Worm (Caenorhabditis elegans): ENCODE measurements around the gene ech-5.

The ech-5 gene

DNA sequence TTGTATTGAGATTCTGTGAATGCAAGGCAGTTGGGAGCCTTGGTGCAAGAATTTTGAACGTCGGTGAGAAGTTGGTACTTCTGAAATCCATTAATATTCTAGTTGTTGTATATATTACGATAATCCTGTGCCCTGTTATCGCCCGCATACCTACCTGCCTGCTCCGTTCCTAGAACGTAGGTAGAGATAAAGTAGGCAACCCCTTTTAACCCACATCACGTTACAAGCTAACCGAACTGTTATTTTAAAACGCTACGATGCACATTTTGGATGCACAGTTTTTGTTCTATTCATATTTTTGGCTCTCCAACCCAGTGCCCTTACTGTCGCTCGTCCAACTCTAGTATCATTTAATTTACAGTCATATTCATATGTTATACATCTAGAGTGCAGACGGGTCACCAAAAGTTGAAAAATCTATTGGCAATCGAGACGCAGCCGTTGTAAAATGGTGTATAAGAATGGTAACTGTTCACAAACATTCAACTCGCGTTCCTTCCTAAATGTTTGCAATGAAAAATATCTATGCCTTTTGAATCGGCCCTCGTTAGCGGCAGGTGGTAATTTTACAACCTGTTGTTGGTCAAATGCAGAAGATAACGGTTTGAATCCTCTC is 42.4 kb upstream of the ech-5 start:
- TF ChIP-seq aha-1 (tag) (peak; percentile 94), dmd-8 (GFP tag; IDR thresholded peaks at IDR 0.05) (no peak)

DNA sequence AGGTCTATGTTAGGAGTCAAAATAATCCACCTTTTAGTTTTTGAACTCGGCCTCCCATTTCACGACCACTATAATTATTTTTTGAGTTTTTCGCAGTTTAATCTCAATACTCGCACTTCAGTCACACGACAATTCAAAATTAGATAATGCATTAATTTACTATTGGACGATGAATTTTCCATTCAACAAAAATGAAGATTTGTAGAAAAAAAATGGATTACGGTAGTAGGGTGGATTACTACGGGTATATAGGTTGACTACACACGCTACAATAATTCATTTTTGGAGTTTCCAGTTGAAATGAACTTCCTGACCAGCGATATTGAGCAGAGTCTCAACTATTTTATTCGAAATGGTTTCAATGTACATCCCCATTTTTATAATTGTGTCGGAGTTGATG is 40.4 kb upstream of the ech-5 start, which contains the start of gene srt-23:
Gene srt-23 (plus strand): TSS at position 301 of the 400 bp plus-strand sequence.
- TF ChIP-seq unc-62 (GFP tag; optimal IDR thresholded peaks at IDR 0.05 in 1 of 2) (no peak), unc-62 (tag; optimal IDR thresholded peaks at IDR 0.05) (no peak), ceh-44 (GFP tag; IDR thresholded peaks at IDR 0.05) (no peak), fos-1 (tag; optimal IDR thresholded peaks at IDR 0.05) (no peak), lim-7 (GFP tag; IDR thresholded peaks at IDR 0.05) (no peak), T26A8.4 (GFP tag; IDR thresholded peaks at IDR 0.05) (no peak), rbr-2 (tag; optimal IDR thresholded peaks at IDR 0.05) (no peak), dmd-9 (GFP tag; IDR thresholded peaks at IDR 0.05) (no peak), zip-2 (tag; optimal IDR thresholded peaks at IDR 0.05) (no peak), mep-1 (tag; optimal IDR thresholded peaks at IDR 0.05) (no peak), dpl-1 (GFP tag; optimal IDR thresholded peaks at IDR 0.05) (no peak), zfp-2 (tag; optimal IDR thresholded peaks at IDR 0.05) (no peak), jun-1 (tag; optimal IDR thresholded peaks at IDR 0.05) (no peak)

DNA sequence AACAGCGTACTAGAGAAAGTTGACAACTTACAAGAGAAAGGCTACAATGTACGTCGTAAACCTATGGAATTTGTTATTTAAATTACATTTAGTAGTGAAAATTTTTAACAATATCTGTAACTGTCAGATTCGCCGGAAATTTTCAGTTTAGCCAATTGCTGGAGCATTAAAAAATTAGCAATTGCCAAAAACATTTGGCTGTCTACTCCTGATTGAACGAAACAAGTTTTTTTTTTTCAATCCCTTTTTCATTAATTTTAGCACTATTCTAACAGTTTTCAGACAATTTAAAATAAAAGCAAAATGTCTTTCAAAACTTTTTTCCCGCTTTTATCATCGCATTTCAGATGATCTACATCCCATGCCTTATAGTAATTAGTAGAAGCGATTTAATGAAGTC is 39.9 kb upstream of the ech-5 start:
- TF ChIP-seq aha-1 (tag) (peak; percentile 38), lin-39 (tag; optimal IDR thresholded peaks at IDR 0.05) (no peak), unc-62 (GFP tag; optimal IDR thresholded peaks at IDR 0.05 in 1 of 2) (peak in 1 of 2 experiments; percentile 94), unc-62 (tag; optimal IDR thresholded peaks at IDR 0.05) (no peak)

DNA sequence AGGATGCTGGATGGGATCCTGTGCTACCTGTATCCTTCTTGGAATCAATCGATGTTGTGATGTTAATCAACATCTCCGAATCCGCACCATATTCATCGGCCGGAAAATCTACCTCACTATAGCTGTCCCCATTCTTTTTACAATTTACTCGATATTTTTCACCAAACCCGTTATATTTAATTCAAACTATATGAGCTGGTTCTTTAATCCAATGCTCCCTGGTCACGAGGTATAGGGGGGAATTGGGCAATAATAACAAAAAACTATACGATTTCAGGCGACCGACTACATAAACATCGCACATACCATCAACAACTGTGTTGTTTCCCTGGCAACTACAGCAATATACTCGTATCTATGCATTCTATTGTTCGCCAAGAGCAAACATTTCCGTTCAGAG is 39.3 kb upstream of the ech-5 start:
- TF ChIP-seq aha-1 (tag) (peak; percentile 63), D1046.2 (GFP tag; IDR thresholded peaks at IDR 0.05) (no peak), jun-1 (tag; optimal IDR thresholded peaks at IDR 0.05) (no peak), lin-29 (GFP tag; IDR thresholded peaks at IDR 0.05) (no peak), ZK337.2 (GFP tag; IDR thresholded peaks at IDR 0.05) (no peak), Y48G9A.11 (GFP tag; IDR thresholded peaks at IDR 0.05) (no peak), Y75B8A.6 (GFP tag; IDR thresholded peaks at IDR 0.05) (no peak), unc-62 (GFP tag; optimal IDR thresholded peaks at IDR 0.05 in 1 of 2) (peak in 1 of 2 experiments; percentile 47), unc-62 (tag; optimal IDR thresholded peaks at IDR 0.05) (no peak), lsy-2 (tag; optimal IDR thresholded peaks at IDR 0.05) (no peak)

DNA sequence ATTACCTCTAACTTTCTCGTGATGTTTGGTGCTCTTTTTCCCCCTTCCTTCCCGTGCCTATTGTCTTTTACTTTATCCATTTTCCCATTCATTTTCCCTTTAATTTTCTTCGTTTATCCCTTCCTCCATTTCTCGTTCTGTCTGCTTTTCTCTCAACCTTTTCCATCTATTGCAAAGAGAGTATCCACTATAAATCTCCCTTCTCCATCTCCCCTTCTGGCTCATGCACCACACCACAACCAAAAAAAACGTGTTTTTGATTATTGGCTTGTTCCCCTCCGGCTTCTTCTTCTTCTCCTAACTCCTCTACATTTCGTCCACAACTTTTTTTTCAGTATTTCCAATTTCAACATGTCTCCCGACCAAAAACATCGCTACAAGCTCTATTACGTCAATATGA is 36.6 kb upstream of the ech-5 start, which contains the start of gene gst-40:
Gene gst-40 (plus strand): TSS at position 236 of the 400 bp plus-strand sequence.
- TF ChIP-seq hmg-1.1 (GFP tag; IDR thresholded peaks at IDR 0.05) (0 out of 2 replicates have a peak, but pooled peaks have one; percentile 26), snpc-1.2 (GFP tag; IDR thresholded peaks at IDR 0.05) (no peak), unc-39 (tag; optimal IDR thresholded peaks at IDR 0.05) (no peak), nhr-237 (tag; optimal IDR thresholded peaks at IDR 0.05) (no peak), mes-2 (tag; optimal IDR thresholded peaks at IDR 0.05; ENCODE audit: poor library complexity, severe bottlenecking) (no peak), aha-1 (tag) (peak; percentile 63)

DNA sequence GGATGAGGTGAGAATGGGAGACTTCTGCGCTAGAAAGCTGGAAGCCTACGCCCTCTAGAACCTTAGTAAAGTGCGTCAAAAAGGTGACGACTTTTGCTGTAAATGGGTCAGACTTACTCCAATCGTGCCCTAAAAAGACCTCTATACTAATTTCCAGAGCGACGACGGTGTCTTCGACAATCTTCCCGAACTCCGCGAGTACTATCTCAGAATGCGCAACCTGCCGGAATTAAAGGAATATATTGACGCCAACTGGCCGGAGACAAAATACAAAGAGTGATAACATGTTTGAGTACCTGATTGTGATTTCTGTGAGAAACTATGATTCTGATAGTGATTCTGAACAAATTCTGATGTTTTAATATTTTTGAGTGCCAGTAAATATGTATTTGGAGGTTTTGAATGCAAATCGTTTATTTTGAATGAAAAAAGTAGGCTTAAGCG is 34.8 kb upstream of the ech-5 start:
- TF ChIP-seq dve-1 (tag; optimal IDR thresholded peaks at IDR 0.05; ENCODE audit: insufficient read depth) (no peak), dpl-1 (GFP tag; optimal IDR thresholded peaks at IDR 0.05) (no peak), unc-62 (GFP tag; optimal IDR thresholded peaks at IDR 0.05 in 1 of 2) (peak in 1 of 2 experiments; percentile 92), unc-62 (tag; optimal IDR thresholded peaks at IDR 0.05) (no peak), ceh-28 (tag; optimal IDR thresholded peaks at IDR 0.05) (no peak), jun-1 (tag; optimal IDR thresholded peaks at IDR 0.05) (no peak), hif-1 (tag; optimal IDR thresholded peaks at IDR 0.05) (no peak), nhr-25 (tag; optimal IDR thresholded peaks at IDR 0.05; ENCODE audit: borderline replicate concordance, insufficient read depth) (peak; percentile 32), zfp-3 (GFP tag; conservative IDR thresholded peaks at IDR 0.05) (0 out of 2 replicates have a peak, but pooled peaks have one; percentile 68), zfp-2 (tag; optimal IDR thresholded peaks at IDR 0.05) (no peak), nhr-6 (tag; optimal IDR thresholded peaks at IDR 0.05) (no peak), nhr-10 (tag; optimal IDR thresholded peaks at IDR 0.05) (peak; percentile 31), egl-43 (GFP tag; IDR thresholded peaks at IDR 0.05) (no peak), ama-1 (optimal IDR thresholded peaks at IDR 0.05) (peak; percentile 91), ceh-20 (GFP tag; IDR thresholded peaks at IDR 0.05) (no peak), nhr-77 (tag; optimal IDR thresholded peaks at IDR 0.05) (peak; percentile 40), mes-2 (tag; optimal IDR thresholded peaks at IDR 0.05; ENCODE audit: poor library complexity, severe bottlenecking) (peak; percentile 6), aha-1 (tag) (peak; percentile 73), hlh-11 (tag; optimal IDR thresholded peaks at IDR 0.05) (no peak), daf-12 (tag; optimal IDR thresholded peaks at IDR 0.05) (no peak), ceh-62 (tag; optimal IDR thresholded peaks at IDR 0.05) (no peak)

All from whole organism, L4 larva.